Worm (Caenorhabditis elegans) whole organism, L2 larva: ENCODE results near the gene rpb-9.

Experiments used
- alr-1 ChIP-seq: fragments of 150-350 bp; optimal IDR thresholded peaks from 2 replicates; lab custom pipeline; 2014; ENCODE audit warnings: missing biosample characterization, missing genetic modification characterization
- aly-2 ChIP-seq: fragments of 150-350 bp; optimal IDR thresholded peaks from 2 replicates; lab custom pipeline; 2014; ENCODE audit warnings: missing biosample characterization, missing genetic modification characterization
- elt-1 ChIP-seq: fragments of 150-350 bp; optimal IDR thresholded peaks from 2 replicates; lab custom pipeline; 2014; ENCODE audit warnings: missing biosample characterization, missing genetic modification characterization
- elt-3 ChIP-seq: sonication (generic microtip); optimal IDR thresholded peaks from 2 replicates; lab custom pipeline; 2017; ENCODE audit warnings: missing biosample characterization, missing genetic modification characterization
- lin-13 ChIP-seq: fragments of 150-350 bp; optimal IDR thresholded peaks from 2 replicates; lab custom pipeline; 2014; ENCODE audit warnings: missing biosample characterization, missing genetic modification reagents, missing genetic modification characterization
- nhr-12 ChIP-seq: fragments of 150-350 bp; optimal IDR thresholded peaks from 2 replicates; lab custom pipeline; 2014; ENCODE audit warnings: missing biosample characterization, missing genetic modification characterization
- unc-55 ChIP-seq: fragments of 150-350 bp; sonication (generic microtip); optimal IDR thresholded peaks from 3 replicates; lab custom pipeline; 2014; ENCODE audit warnings: missing biosample characterization, missing genetic modification reagents, missing genetic modification characterization
- unc-62 ChIP-seq: fragments of 150-350 bp; optimal IDR thresholded peaks from 2 replicates; lab custom pipeline; 2014; ENCODE audit warnings: missing biosample characterization, missing genetic modification reagents, missing genetic modification characterization
- ztf-11 ChIP-seq: sonication (generic microtip); optimal IDR thresholded peaks from 2 replicates; lab custom pipeline; 2017; ENCODE audit warnings: missing biosample characterization, missing genetic modification characterization

- TF ChIP-seq aly-2 (tag; lab: Kevin White, UChicago) (no peak), nhr-12 (tag; lab: Kevin White, UChicago) (no peak), alr-1 (tag; lab: Kevin White, UChicago) (no peak), lin-13 (GFP tag; lab: Kevin White, UChicago) (no peak), unc-62 (GFP tag; lab: Kevin White, UChicago) (no peak), elt-1 (tag; lab: Kevin White, UChicago) (no peak), elt-3 (no peak), unc-55 (GFP tag; lab: Kevin White, UChicago) (no peak), ztf-11 (tag; lab: Kevin White, UChicago) (no peak)
Observed at ce11 chrV:8027429-8028142, 15.4 kb upstream of the rpb-9 start.
